Fruit fly (Drosophila melanogaster): ENCODE data around the gene CG33658.

CG33658 gene

dm6 chr3R:24841063-24841462, at the start of gene CG33658:
TSS of gene CG33658 (minus strand) at chr3R:24841163.
- no peak for TF ChIP-seq CG17801 (GFP tag; optimal IDR thresholded peaks at IDR 0.05; ENCODE audit: partially characterized antibody)

- no peak for TF ChIP-seq CG17801 (GFP tag; optimal IDR thresholded peaks at IDR 0.05; ENCODE audit: partially characterized antibody)
Observed at dm6 chr3R:24890217-24890616, 49.3 kb upstream of the CG33658 start.

- TF ChIP-seq CG17801 (GFP tag; optimal IDR thresholded peaks at IDR 0.05; ENCODE audit: partially characterized antibody) = no peak
Observed at dm6 chr3R:24889303-24889892, 48.4 kb upstream of the CG33658 start.

- TF ChIP-seq CG17801 (GFP tag; optimal IDR thresholded peaks at IDR 0.05; ENCODE audit: partially characterized antibody) = no peak
Observed at dm6 chr3R:24888418-24888817, 47.5 kb upstream of the CG33658 start.

dm6 chr3R:24886470-24886869, 45.5 kb upstream of the CG33658 start:
- TF ChIP-seq CG17801 (GFP tag; optimal IDR thresholded peaks at IDR 0.05; ENCODE audit: partially characterized antibody) = no peak

- TF ChIP-seq CG17801 (GFP tag; optimal IDR thresholded peaks at IDR 0.05; ENCODE audit: partially characterized antibody) = no peak
Observed at dm6 chr3R:24878655-24879054, 37.7 kb upstream of the CG33658 start.

- TF ChIP-seq CG17801 (GFP tag; optimal IDR thresholded peaks at IDR 0.05; ENCODE audit: partially characterized antibody) = no peak
Observed at dm6 chr3R:24876843-24877457, 36.0 kb upstream of the CG33658 start, which contains the start of the genes CG11089 and CG31381. TSS of gene CG11089 (plus strand) at chr3R:24877045. TSS of gene CG31381 (plus strand) at chr3R:24877045.

dm6 chr3R:24875939-24876842, 35.2 kb upstream of the CG33658 start, which contains the start of gene CG3744:
TSS of gene CG3744 (minus strand) at chr3R:24876654.
- TF ChIP-seq CG17801 (GFP tag; optimal IDR thresholded peaks at IDR 0.05; ENCODE audit: partially characterized antibody) = peak; percentile 70

dm6 chr3R:24870389-24871048, 29.6 kb upstream of the CG33658 start, which contains the start of gene CycB3:
TSS of gene CycB3 (minus strand) at chr3R:24870816.
- peak; percentile 14 for TF ChIP-seq CG17801 (GFP tag; optimal IDR thresholded peaks at IDR 0.05; ENCODE audit: partially characterized antibody)

- no peak for TF ChIP-seq CG17801 (GFP tag; optimal IDR thresholded peaks at IDR 0.05; ENCODE audit: partially characterized antibody)
Observed at dm6 chr3R:24867956-24868355, 27.0 kb upstream of the CG33658 start.

dm6 chr3R:24866976-24867375, 26.0 kb upstream of the CG33658 start:
- no peak for TF ChIP-seq CG17801 (GFP tag; optimal IDR thresholded peaks at IDR 0.05; ENCODE audit: partially characterized antibody)

- TF ChIP-seq CG17801 (GFP tag; optimal IDR thresholded peaks at IDR 0.05; ENCODE audit: partially characterized antibody) = no peak
Observed at dm6 chr3R:24864719-24865400, 23.9 kb upstream of the CG33658 start, which contains the start of the genes Srg1 and Elal. TSS of gene Srg1 (minus strand) at chr3R:24864732. TSS of gene Elal (plus strand) at chr3R:24865350.

dm6 chr3R:24863894-24864293, 22.9 kb upstream of the CG33658 start:
- TF ChIP-seq CG17801 (GFP tag; optimal IDR thresholded peaks at IDR 0.05; ENCODE audit: partially characterized antibody) = no peak

dm6 chr3R:24862574-24863089, 21.7 kb upstream of the CG33658 start, which contains the start of gene CG7016:
TSS of gene CG7016 (plus strand) at chr3R:24862931.
- no peak for TF ChIP-seq CG17801 (GFP tag; optimal IDR thresholded peaks at IDR 0.05; ENCODE audit: partially characterized antibody)
